Fruit fly (Drosophila melanogaster): ENCODE results near the gene CG7573.

The CG7573 gene

dm6 chr3L:11293378-11293777 is 18.2 kb upstream of the CG7573 start:
- TF ChIP-seq woc (GFP tag; optimal IDR thresholded peaks at IDR 0.05) (peak; percentile 71), h (GFP tag; optimal IDR thresholded peaks at IDR 0.05) (peak; percentile 36), HLH106 (tag; optimal IDR thresholded peaks at IDR 0.05) (peak; percentile 36), br (GFP tag; optimal IDR thresholded peaks at IDR 0.05) (no peak), foxo (GFP tag; optimal IDR thresholded peaks at IDR 0.05) (peak in 1 of 2 experiments; percentile 9), jim (GFP tag; optimal IDR thresholded peaks at IDR 0.05) (no peak), Hnf4 (GFP tag; optimal IDR thresholded peaks at IDR 0.05) (peak; percentile 4)

dm6 chr3L:11294496-11295163 is 16.9 kb upstream of the CG7573 start:
- TF ChIP-seq CG32264 (GFP tag; optimal IDR thresholded peaks at IDR 0.05) (no peak), GATAd (GFP tag; optimal IDR thresholded peaks at IDR 0.05) (no peak), Myc (optimal IDR thresholded peaks at IDR 0.05) (no peak), woc (GFP tag; optimal IDR thresholded peaks at IDR 0.05) (peak; percentile 30), Sp1 (GFP tag; optimal IDR thresholded peaks at IDR 0.05) (no peak), br (GFP tag; optimal IDR thresholded peaks at IDR 0.05) (no peak), psq (GFP tag; optimal IDR thresholded peaks at IDR 0.05) (peak; percentile 33), dsf (GFP tag; optimal IDR thresholded peaks at IDR 0.05; ENCODE audit: borderline replicate concordance) (no peak), sage (GFP tag; optimal IDR thresholded peaks at IDR 0.05) (no peak), dl (GFP tag; optimal IDR thresholded peaks at IDR 0.05; ENCODE audit: insufficient read depth in 1 of 2, partially characterized antibody in 2 of 2) (peak; percentile 49 to 75), Mio (GFP tag; optimal IDR thresholded peaks at IDR 0.05) (no peak), ey (GFP tag; optimal IDR thresholded peaks at IDR 0.05) (no peak), N (GFP tag; optimal IDR thresholded peaks at IDR 0.05) (no peak), sv (GFP tag; optimal IDR thresholded peaks at IDR 0.05) (no peak), usp (GFP tag; optimal IDR thresholded peaks at IDR 0.05) (no peak), lola (GFP tag; optimal IDR thresholded peaks at IDR 0.05) (no peak), OdsH (GFP tag; optimal IDR thresholded peaks at IDR 0.05) (no peak), Dfd (GFP tag; optimal IDR thresholded peaks at IDR 0.05) (peak; percentile 16), CrebA (GFP tag; optimal IDR thresholded peaks at IDR 0.05; ENCODE audit: borderline replicate concordance) (no peak), Rel (GFP tag; optimal IDR thresholded peaks at IDR 0.05) (no peak), Rel (tag; optimal IDR thresholded peaks at IDR 0.05) (no peak), jim (GFP tag; optimal IDR thresholded peaks at IDR 0.05) (peak; percentile 75), fru (GFP tag; optimal IDR thresholded peaks at IDR 0.05) (peak; percentile 38), HLH106 (tag; optimal IDR thresholded peaks at IDR 0.05) (no peak), Vsx2 (GFP tag; optimal IDR thresholded peaks at IDR 0.05; ENCODE audit: partially characterized antibody) (no peak), Dif (GFP tag; optimal IDR thresholded peaks at IDR 0.05; ENCODE audit: partially characterized antibody) (peak; percentile 76), pan (optimal IDR thresholded peaks at IDR 0.05) (no peak), Hnf4 (GFP tag; optimal IDR thresholded peaks at IDR 0.05) (peak; percentile 8), dmrt93B (GFP tag; optimal IDR thresholded peaks at IDR 0.05) (no peak), h (GFP tag; optimal IDR thresholded peaks at IDR 0.05) (peak; percentile 31), rgr (GFP tag; optimal IDR thresholded peaks at IDR 0.05) (peak; percentile 52), Jra (GFP tag; optimal IDR thresholded peaks at IDR 0.05) (no peak), CG9705 (GFP tag; optimal IDR thresholded peaks at IDR 0.05) (no peak), Abd-B (GFP tag; optimal IDR thresholded peaks at IDR 0.05) (no peak), tai (GFP tag; optimal IDR thresholded peaks at IDR 0.05) (no peak), Hr78 (GFP tag; optimal IDR thresholded peaks at IDR 0.05) (no peak), Hr83 (GFP tag; optimal IDR thresholded peaks at IDR 0.05; ENCODE audit: poor library complexity, severe bottlenecking) (no peak), foxo (GFP tag; optimal IDR thresholded peaks at IDR 0.05) (no peak), brk (GFP tag; optimal IDR thresholded peaks at IDR 0.05) (no peak)

dm6 chr3L:11295164-11295516 is 16.4 kb upstream of the CG7573 start:
- TF ChIP-seq Vsx2 (GFP tag; optimal IDR thresholded peaks at IDR 0.05; ENCODE audit: partially characterized antibody) (no peak), Jra (GFP tag; optimal IDR thresholded peaks at IDR 0.05) (peak; percentile 8)
